Worm (Caenorhabditis elegans) whole organism, young adult: ENCODE results near the gene crh-2.

Experiments
- Y79H2A.3 ChIP-seq: fragments of 200-800 bp; sonication (Bioruptor generic); conservative IDR thresholded peaks from 2 replicates; pipeline ENCODE4 v1.3.6; 2022; ENCODE audit warnings: missing genetic modification reagents, missing genetic modification characterization, missing compliant biosample characterization
- aptf-2 ChIP-seq: fragments of 200-800 bp; sonication (Bioruptor generic); conservative IDR thresholded peaks from 2 replicates; pipeline ENCODE4 v1.3.6; 2022; ENCODE audit warnings: missing genetic modification reagents, missing genetic modification characterization, missing compliant biosample characterization
- dpl-1 ChIP-seq: fragments of 150-350 bp; optimal IDR thresholded peaks from 2 replicates; lab custom pipeline; 2014; ENCODE audit warnings: missing biosample characterization, missing genetic modification reagents, missing genetic modification characterization
- him-1 ChIP-seq: sonication (generic microtip); optimal IDR thresholded peaks from 2 replicates; lab custom pipeline; 2016; ENCODE audit warnings: missing genotype, missing genetic modification reagents, missing genetic modification characterization, missing compliant biosample characterization
- hsf-1 ChIP-seq: fragments of 200-800 bp; sonication (Bioruptor generic); IDR thresholded peaks from 2 replicates; pipeline ENCODE4 v1.3.6; 2022; ENCODE audit warnings: missing genetic modification reagents, missing genetic modification characterization, missing compliant biosample characterization
- lag-1 ChIP-seq: fragments of 200-800 bp; sonication (Bioruptor generic); IDR thresholded peaks from 2 replicates; pipeline ENCODE4 v1.3.6; 2022; ENCODE audit warnings: missing genetic modification reagents, missing genetic modification characterization, missing compliant biosample characterization
- nfya-1 ChIP-seq: sonication (generic microtip); optimal IDR thresholded peaks from 2 replicates; lab custom pipeline; 2017; ENCODE audit warnings: antibody characterized with exemption, missing compliant biosample characterization, missing genetic modification characterization, borderline replicate concordance; ENCODE audit not compliant: insufficient read depth
- nhr-120 ChIP-seq: fragments of 200-800 bp; sonication (Bioruptor generic); IDR thresholded peaks from 2 replicates; pipeline ENCODE4 v1.3.6; 2022; ENCODE audit warnings: missing genetic modification characterization, missing compliant biosample characterization
- nhr-80 ChIP-seq: sonication (generic microtip); optimal IDR thresholded peaks from 2 replicates; lab custom pipeline; 2016; ENCODE audit warnings: missing genetic modification characterization, missing compliant biosample characterization
- pbrm-1 ChIP-seq: fragments of 200-800 bp; sonication (Bioruptor generic); IDR thresholded peaks from 2 replicates; pipeline ENCODE4 v1.3.6; 2022; ENCODE audit warnings: missing genetic modification reagents, missing genetic modification characterization, missing compliant biosample characterization
- sea-2 ChIP-seq: fragments of 200-800 bp; sonication (Bioruptor generic); IDR thresholded peaks from 2 replicates; pipeline ENCODE4 v1.3.6; 2022; ENCODE audit warnings: missing genetic modification characterization, missing compliant biosample characterization
- snpc-4 ChIP-seq, 5 experiments: fragments of 150-350 bp in 1 of 5; sonication (generic microtip) in 4 of 5; optimal IDR thresholded peaks; 2 replicates each; lab custom pipeline; 2014 to 2018; ENCODE audit warnings: missing genetic modification characterization in 5 of 5, missing biosample characterization in 3 of 5, antibody characterized with exemption in 2 of 5, mild to moderate bottlenecking in 2 of 5, missing compliant biosample characterization in 2 of 5, missing genotype in 2 of 5, moderate library complexity in 2 of 5, missing genetic modification reagents in 1 of 5
- unc-130 ChIP-seq: sonication (generic microtip); optimal IDR thresholded peaks from 2 replicates; lab custom pipeline; 2016; ENCODE audit warnings: missing genetic modification reagents, missing genetic modification characterization, missing compliant biosample characterization
- unc-62 ChIP-seq: fragments of 150-350 bp; optimal IDR thresholded peaks from 2 replicates; lab custom pipeline; 2014; ENCODE audit warnings: missing biosample characterization, missing genetic modification reagents, missing genetic modification characterization

- TF ChIP-seq unc-130 (GFP tag; lab: Kevin White, UChicago) (no peak), nhr-120 (GFP tag; lab: Robert Waterston, UW) (no peak), aptf-2 (GFP tag; lab: Robert Waterston, UW) (no peak), nhr-80 (no peak), unc-62 (GFP tag; lab: Kevin White, UChicago) (no peak), dpl-1 (GFP tag; lab: Kevin White, UChicago) (no peak), lag-1 (GFP tag; lab: Robert Waterston, UW) (no peak), pbrm-1 (no peak), snpc-4 (GFP tag; optimal IDR thresholded peaks at IDR 0.05; lab: Kevin White, UChicago) (no peak), snpc-4 (tag; optimal IDR thresholded peaks at IDR 0.05; lab: Kevin White, UChicago) (no peak), him-1 (no peak), sea-2 (GFP tag; lab: Robert Waterston, UW) (no peak), Y79H2A.3 (GFP tag; lab: Robert Waterston, UW) (no peak), nfya-1 (no peak), hsf-1 (no peak)
These were observed 42.2 kb upstream of the crh-2 start, which contains the start of gene EGAP2.2 for ce11 chrII:5229596-5229995.
